Fruit fly (Drosophila melanogaster) whole organism, embryonic: Measurements from ENCODE around the gene SIDL.

Source experiments
- CG10147 ChIP-seq: fragments of 200-800 bp; sonication (Bioruptor generic); optimal IDR thresholded peaks from 2 replicates; lab custom pipeline; 2019; ENCODE audit warnings: missing biosample characterization, mild to moderate bottlenecking, missing genetic modification characterization, moderate library complexity
- CG10209 ChIP-seq: fragments of 200-800 bp; sonication (Bioruptor generic); optimal IDR thresholded peaks from 3 replicates; lab custom pipeline; 2017; ENCODE audit warnings: missing biosample characterization, mild to moderate bottlenecking, missing genetic modification characterization, missing genetic modification reagents
- CG10267 ChIP-seq: fragments of 200-800 bp; sonication (Bioruptor generic); optimal IDR thresholded peaks from 2 replicates; lab custom pipeline; 2018; ENCODE audit warnings: missing biosample characterization, mild to moderate bottlenecking, missing genetic modification characterization, moderate library complexity
- CG10462 ChIP-seq: fragments of 200-800 bp; sonication (Bioruptor generic); optimal IDR thresholded peaks from 2 replicates; lab custom pipeline; 2016; ENCODE audit warnings: missing biosample characterization, missing genetic modification characterization
- CG10543 ChIP-seq: fragments of 200-800 bp; sonication (Bioruptor generic); optimal IDR thresholded peaks from 3 replicates; lab custom pipeline; 2017; ENCODE audit warnings: missing biosample characterization, mild to moderate bottlenecking, missing genetic modification characterization, moderate library complexity
- CG10979 ChIP-seq: fragments of 200-800 bp; sonication (Bioruptor generic); optimal IDR thresholded peaks from 2 replicates; lab custom pipeline; 2018; ENCODE audit warnings: missing biosample characterization, mild to moderate bottlenecking, missing genetic modification characterization, moderate library complexity
- CG12744 ChIP-seq: fragments of 200-800 bp; sonication (Bioruptor generic); optimal IDR thresholded peaks from 2 replicates; lab custom pipeline; 2016; ENCODE audit warnings: missing biosample characterization, missing genetic modification characterization
- CG15269 ChIP-seq: fragments of 200-800 bp; sonication (Bioruptor generic); optimal IDR thresholded peaks from 2 replicates; lab custom pipeline; 2018; ENCODE audit warnings: missing biosample characterization, mild to moderate bottlenecking, missing genetic modification characterization, moderate library complexity
- CG16815 ChIP-seq: fragments of 200-800 bp; sonication (Bioruptor generic); optimal IDR thresholded peaks from 3 replicates; lab custom pipeline; 2017; ENCODE audit warnings: missing biosample characterization, mild to moderate bottlenecking, missing genetic modification characterization
- CG17568 ChIP-seq: fragments of 200-800 bp; sonication (Bioruptor generic); optimal IDR thresholded peaks from 2 replicates; lab custom pipeline; 2018; ENCODE audit warnings: missing biosample characterization, mild to moderate bottlenecking, missing genetic modification characterization, moderate library complexity
- CG17612 ChIP-seq: fragments of 200-800 bp; sonication (Bioruptor generic); IDR thresholded peaks from 2 replicates; pipeline ENCODE4 v1.3.6; 2022; ENCODE audit warnings: missing biosample characterization, missing genetic modification characterization
- CG18476 ChIP-seq: fragments of 200-800 bp; sonication (Bioruptor generic); optimal IDR thresholded peaks from 2 replicates; lab custom pipeline; 2016; ENCODE audit warnings: missing biosample characterization, mild to moderate bottlenecking, missing genetic modification characterization
- CG18764 ChIP-seq: fragments of 200-800 bp; sonication (Bioruptor generic); optimal IDR thresholded peaks from 3 replicates; lab custom pipeline; 2016; ENCODE audit warnings: missing biosample characterization, missing genetic modification characterization
- CG2129 ChIP-seq: fragments of 200-800 bp; sonication (Bioruptor generic); IDR thresholded peaks from 2 replicates; pipeline ENCODE4 v1.3.6; 2022; ENCODE audit warnings: missing biosample characterization, missing genetic modification characterization; ENCODE audit not compliant: partially characterized antibody
- CG31224 ChIP-seq: fragments of 200-800 bp; sonication (Bioruptor generic); IDR thresholded peaks from 2 replicates; pipeline ENCODE4 v1.3.6; 2022; ENCODE audit warnings: missing biosample characterization, missing genetic modification characterization
- CHES-1-like ChIP-seq: fragments of 200-800 bp; sonication (Bioruptor generic); optimal IDR thresholded peaks from 2 replicates; lab custom pipeline; 2016; ENCODE audit warnings: missing biosample characterization, missing genetic modification characterization
- D19B ChIP-seq: fragments of 200-800 bp; sonication (Bioruptor generic); optimal IDR thresholded peaks from 2 replicates; lab custom pipeline; 2017; ENCODE audit warnings: missing biosample characterization, mild to moderate bottlenecking, missing genetic modification characterization
- ERR ChIP-seq: fragments of 200-800 bp; sonication (Bioruptor generic); optimal IDR thresholded peaks from 2 replicates; lab custom pipeline; 2016; ENCODE audit warnings: missing biosample characterization, missing genetic modification characterization
- Hmr ChIP-seq: fragments of 200-800 bp; sonication (Bioruptor generic); optimal IDR thresholded peaks from 3 replicates; lab custom pipeline; 2017; ENCODE audit warnings: mild to moderate bottlenecking, missing biosample characterization, missing genetic modification reagents, missing genetic modification characterization
- Hr78 ChIP-seq, 2 experiments: fragments of 200-800 bp in 1 of 2; fragments of >200 bp in 1 of 2; sonication (Bioruptor generic) in 1 of 2; optimal IDR thresholded peaks; 2 replicates each; lab custom pipeline; 2017 to 2019; ENCODE audit warnings: missing biosample characterization in 2 of 2, missing genetic modification characterization in 2 of 2, mild to moderate bottlenecking in 1 of 2, moderate library complexity in 1 of 2
- Lhr ChIP-seq: fragments of 200-800 bp; sonication (Bioruptor generic); optimal IDR thresholded peaks from 3 replicates; lab custom pipeline; 2017; ENCODE audit warnings: mild to moderate bottlenecking, missing biosample characterization, missing genetic modification reagents, missing genetic modification characterization
- Max ChIP-seq: fragments of 200-800 bp; sonication (Bioruptor generic); optimal IDR thresholded peaks from 2 replicates; lab custom pipeline; 2016; ENCODE audit warnings: missing biosample characterization, mild to moderate bottlenecking, missing genetic modification characterization
- Meics ChIP-seq: fragments of 200-800 bp; sonication (Bioruptor generic); optimal IDR thresholded peaks from 2 replicates; lab custom pipeline; 2017; ENCODE audit warnings: missing biosample characterization, mild to moderate bottlenecking, missing genetic modification characterization
- Pdp1 ChIP-seq, 2 experiments: fragments of 200-800 bp; sonication (Bioruptor generic); optimal IDR thresholded peaks; 3 replicates each; lab custom pipeline; 2016; ENCODE audit warnings: missing biosample characterization in 2 of 2, missing genetic modification characterization in 2 of 2, mild to moderate bottlenecking in 1 of 2, moderate library complexity in 1 of 2
- Poxn ChIP-seq: fragments of 200-800 bp; sonication (Bioruptor generic); IDR thresholded peaks from 2 replicates; pipeline ENCODE4 v1.3.6; 2022; ENCODE audit warnings: missing biosample characterization, missing genetic modification characterization
- Rx ChIP-seq: fragments of 200-800 bp; sonication (Bioruptor generic); IDR thresholded peaks from 2 replicates; pipeline ENCODE4 v1.3.6; 2022; ENCODE audit warnings: missing biosample characterization, missing genetic modification characterization
- Sin3A ChIP-seq: fragments of >200 bp; optimal IDR thresholded peaks from 2 replicates; lab custom pipeline; 2018
- Taf1 ChIP-seq: fragments of 200-800 bp; sonication (Bioruptor generic); IDR thresholded peaks from 2 replicates; pipeline ENCODE4 v1.3.6; 2022; ENCODE audit warnings: missing biosample characterization, missing genetic modification characterization
- Usf ChIP-seq: fragments of 200-800 bp; sonication (Bioruptor generic); optimal IDR thresholded peaks from 2 replicates; lab custom pipeline; 2017; ENCODE audit warnings: missing genotype, missing biosample characterization, missing genetic modification characterization
- Xrp1 ChIP-seq: fragments of 200-800 bp; sonication (Bioruptor generic); IDR thresholded peaks from 2 replicates; pipeline ENCODE4 v1.3.6; 2022; ENCODE audit warnings: missing biosample characterization, missing genetic modification characterization
- YL-1 ChIP-seq: fragments of 200-800 bp; sonication (Bioruptor generic); optimal IDR thresholded peaks from 3 replicates; lab custom pipeline; 2017; ENCODE audit warnings: missing biosample characterization, mild to moderate bottlenecking, missing genetic modification characterization
- ash1 ChIP-seq: fragments of 200-800 bp; sonication (Bioruptor generic); optimal IDR thresholded peaks from 2 replicates; lab custom pipeline; 2018; ENCODE audit warnings: missing biosample characterization, mild to moderate bottlenecking, missing genetic modification characterization
- br ChIP-seq: fragments of >200 bp; optimal IDR thresholded peaks from 2 replicates; lab custom pipeline; 2017
- cad ChIP-seq: fragments of >200 bp; optimal IDR thresholded peaks from 2 replicates; lab custom pipeline; 2017; ENCODE audit warnings: missing biosample characterization, missing genetic modification characterization
- ems ChIP-seq: fragments of 200-800 bp; sonication (Bioruptor generic); optimal IDR thresholded peaks from 3 replicates; lab custom pipeline; 2016; ENCODE audit warnings: missing biosample characterization, missing genetic modification characterization
- eyg ChIP-seq: fragments of 200-800 bp; sonication (Bioruptor generic); optimal IDR thresholded peaks from 3 replicates; lab custom pipeline; 2016; ENCODE audit warnings: missing biosample characterization, missing genetic modification characterization
- h ChIP-seq: fragments of >200 bp; optimal IDR thresholded peaks from 2 replicates; lab custom pipeline; 2017
- ham ChIP-seq: fragments of 200-800 bp; sonication (Bioruptor generic); IDR thresholded peaks from 2 replicates; pipeline ENCODE4 v1.3.6; 2022; ENCODE audit warnings: missing biosample characterization, missing genetic modification characterization
- hb ChIP-seq: fragments of 200-800 bp; sonication (Bioruptor generic); IDR thresholded peaks from 3 replicates; pipeline ENCODE4 v1.3.6; 2022; ENCODE audit warnings: missing biosample characterization, missing genetic modification characterization; ENCODE audit not compliant: partially characterized antibody
- lilli ChIP-seq: fragments of 200-800 bp; sonication (Bioruptor generic); optimal IDR thresholded peaks from 3 replicates; lab custom pipeline; 2016; ENCODE audit warnings: missing biosample characterization, missing genetic modification characterization
- org-1 ChIP-seq: fragments of 200-800 bp; sonication (Bioruptor generic); optimal IDR thresholded peaks from 2 replicates; lab custom pipeline; 2017; ENCODE audit warnings: missing biosample characterization, missing genetic modification characterization
- pita ChIP-seq: fragments of 200-800 bp; sonication (Bioruptor generic); optimal IDR thresholded peaks from 2 replicates; lab custom pipeline; 2017; ENCODE audit warnings: missing biosample characterization, mild to moderate bottlenecking, missing genetic modification characterization
- pum ChIP-seq: fragments of 200-800 bp; sonication (Bioruptor generic); optimal IDR thresholded peaks from 2 replicates; lab custom pipeline; 2016; ENCODE audit warnings: missing biosample characterization, missing genetic modification characterization
- row ChIP-seq: fragments of 200-800 bp; sonication (Bioruptor generic); IDR thresholded peaks from 3 replicates; pipeline ENCODE4 v1.3.6; 2022; ENCODE audit warnings: missing biosample characterization, missing genetic modification characterization
- salm ChIP-seq: fragments of 200-800 bp; sonication (Bioruptor generic); optimal IDR thresholded peaks from 2 replicates; lab custom pipeline; 2018; ENCODE audit warnings: missing biosample characterization, mild to moderate bottlenecking, missing genetic modification characterization
- scrt ChIP-seq: fragments of 200-800 bp; sonication (Bioruptor generic); optimal IDR thresholded peaks from 2 replicates; lab custom pipeline; 2018; ENCODE audit warnings: missing biosample characterization, mild to moderate bottlenecking, missing genetic modification characterization, moderate library complexity
- sob ChIP-seq: fragments of 200-800 bp; sonication (Bioruptor generic); IDR thresholded peaks from 2 replicates; pipeline ENCODE4 v1.3.6; 2022; ENCODE audit warnings: missing biosample characterization, missing genetic modification characterization
- tio ChIP-seq: fragments of 200-800 bp; sonication (Bioruptor generic); optimal IDR thresholded peaks from 2 replicates; lab custom pipeline; 2017; ENCODE audit warnings: missing biosample characterization, missing genetic modification characterization, inconsistent platforms
- ttk ChIP-seq: fragments of 200-800 bp; sonication (Bioruptor generic); IDR thresholded peaks from 2 replicates; pipeline ENCODE4 v2.1.2; 2022; ENCODE audit warnings: missing biosample characterization, missing genetic modification characterization
- vvl ChIP-seq: fragments of 200-800 bp; sonication (Bioruptor generic); IDR thresholded peaks from 2 replicates; pipeline ENCODE4 v1.3.6; 2022; ENCODE audit warnings: missing biosample characterization, missing genetic modification characterization
- zf30C ChIP-seq: fragments of 200-800 bp; sonication (Bioruptor generic); optimal IDR thresholded peaks from 3 replicates; lab custom pipeline; 2018; ENCODE audit warnings: missing biosample characterization, mild to moderate bottlenecking, missing genetic modification characterization

Gene SIDL

DNA sequence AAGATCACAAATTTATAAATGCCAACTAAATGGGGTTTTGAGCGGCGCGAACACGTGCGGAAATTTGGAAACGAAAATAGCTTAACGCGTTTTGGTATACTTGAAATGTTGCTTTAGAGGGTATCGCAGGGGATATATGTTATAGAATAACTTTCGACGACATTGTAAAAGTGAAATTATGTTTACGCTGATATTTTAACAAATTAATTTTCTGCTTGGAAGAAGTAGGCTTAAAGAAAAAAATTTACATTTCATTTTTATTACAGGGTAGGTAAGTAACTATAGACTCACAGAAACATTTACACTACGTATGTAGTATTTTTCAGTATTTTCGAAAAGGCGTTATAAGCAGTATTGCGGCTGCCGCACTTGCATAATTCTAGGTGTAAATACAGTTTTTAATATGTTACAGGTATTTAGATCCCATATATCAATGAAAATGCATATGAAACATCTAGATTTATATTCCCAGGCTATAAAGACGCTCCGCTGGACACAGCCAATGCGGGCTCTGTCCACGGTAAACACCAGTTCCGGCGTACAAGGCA, 10.7 kb upstream of the SIDL start, which contains the start of the genes Art3 and mRpS10 (continued):
- peak; percentile 100 for TF ChIP-seq CG10543 (GFP tag; lab: Kevin White, UChicago)
- no peak for TF ChIP-seq CG17568 (GFP tag; lab: Kevin White, UChicago)
- peak; percentile 100 for TF ChIP-seq Rx
- TF ChIP-seq org-1 (GFP tag; lab: Kevin White, UChicago), result peak; percentile 100
- peak; percentile 100 for TF ChIP-seq ham (GFP tag; lab: Robert Waterston, UW)
- TF ChIP-seq CG16815, result peak; percentile 100
- peak; percentile 100 for TF ChIP-seq CG10209 (GFP tag; lab: Kevin White, UChicago)
- peak in 1 of 2 experiments; percentile 98 for TF ChIP-seq Hr78 (GFP tag; optimal IDR thresholded peaks at IDR 0.05; lab: Kevin White, UChicago)
- TF ChIP-seq Poxn (GFP tag; lab: Robert Waterston, UW), result peak; percentile 100
- peak; percentile 100 for TF ChIP-seq CHES-1-like (GFP tag; lab: Kevin White, UChicago)
- TF ChIP-seq pita (GFP tag; lab: Kevin White, UChicago), result no peak
- peak; percentile 100 for TF ChIP-seq lilli (GFP tag; lab: Kevin White, UChicago)
- TF ChIP-seq CG10147 (GFP tag; lab: Kevin White, UChicago), result peak; percentile 100
- TF ChIP-seq pum (GFP tag; lab: Kevin White, UChicago), result peak; percentile 100
- peak; percentile 100 for TF ChIP-seq Pdp1 (GFP tag; optimal IDR thresholded peaks at IDR 0.05; lab: Kevin White, UChicago)
- TF ChIP-seq CG10979 (tag; lab: Kevin White, UChicago), result peak; percentile 100
- TF ChIP-seq CG17612, result peak; percentile 100
- TF ChIP-seq eyg (GFP tag; lab: Kevin White, UChicago), result peak; percentile 100
- TF ChIP-seq CG31224 (GFP tag; lab: Robert Waterston, UW), result peak; percentile 99
- peak; percentile 100 for TF ChIP-seq CG12744 (GFP tag; lab: Kevin White, UChicago)
- TF ChIP-seq Taf1 (GFP tag; lab: Robert Waterston, UW), result peak; percentile 100
- peak; percentile 99 for TF ChIP-seq scrt (GFP tag; lab: Kevin White, UChicago)
- TF ChIP-seq CG18764 (GFP tag; lab: Kevin White, UChicago), result peak; percentile 100
- TF ChIP-seq zf30C (GFP tag; lab: Kevin White, UChicago), result peak; percentile 72
- TF ChIP-seq CG10267 (tag; lab: Kevin White, UChicago), result peak; percentile 100
- peak; percentile 100 for TF ChIP-seq CG15269 (tag; lab: Kevin White, UChicago)
- TF ChIP-seq ash1 (GFP tag; lab: Kevin White, UChicago), result peak; percentile 99
- peak; percentile 100 for TF ChIP-seq YL-1
- TF ChIP-seq hb, result no peak
- no peak for TF ChIP-seq br (lab: Kevin White, UChicago)
- peak; percentile 100 for TF ChIP-seq ttk
- TF ChIP-seq Meics (GFP tag; lab: Kevin White, UChicago), result peak; percentile 100
- TF ChIP-seq Xrp1 (GFP tag; lab: Robert Waterston, UW), result peak; percentile 100
- peak; percentile 100 for TF ChIP-seq Usf (GFP tag; lab: Kevin White, UChicago)
- peak; percentile 100 for TF ChIP-seq Hmr (GFP tag; lab: Kevin White, UChicago)
- TF ChIP-seq Max, result peak; percentile 100
- peak; percentile 20 for TF ChIP-seq Sin3A (lab: Kevin White, UChicago)
- TF ChIP-seq salm (tag; lab: Kevin White, UChicago), result peak; percentile 100
- peak; percentile 98 for TF ChIP-seq ERR
- no peak for TF ChIP-seq cad (GFP tag; lab: Kevin White, UChicago)
- peak; percentile 99 for TF ChIP-seq Lhr
- TF ChIP-seq CG10462, result peak; percentile 100
- peak; percentile 100 for TF ChIP-seq tio (GFP tag; lab: Kevin White, UChicago)
- peak; percentile 99 for TF ChIP-seq CG18476 (GFP tag; lab: Kevin White, UChicago)
- TF ChIP-seq CG2129 (GFP tag; lab: Robert Waterston, UW), result no peak
- TF ChIP-seq D19B (GFP tag; lab: Kevin White, UChicago), result peak; percentile 100
- peak; percentile 100 for TF ChIP-seq ems (GFP tag; lab: Kevin White, UChicago)
- TF ChIP-seq vvl (GFP tag; lab: Robert Waterston, UW), result peak; percentile 100
- TF ChIP-seq h (lab: Kevin White, UChicago), result no peak
- TF ChIP-seq sob, result peak; percentile 100
- peak; percentile 100 for TF ChIP-seq row (GFP tag; lab: Robert Waterston, UW)
